Worm (Caenorhabditis elegans): ENCODE results near the gene F52D1.2.
A peak's percentile ranks its signal among the peaks of the same experiment; 100 is the strongest.

The F52D1.2 gene

ce11 chrX:449820-450219, at the start of gene F52D1.2:
Gene F52D1.2 (minus strand): TSS chrX:450212.
- TF ChIP-seq flt-1 (GFP tag; IDR thresholded peaks at IDR 0.05) (no peak), ztf-29 (GFP tag; IDR thresholded peaks at IDR 0.05) (no peak), ref-1 (GFP tag; conservative IDR thresholded peaks at IDR 0.05) (no peak), klf-2 (GFP tag; conservative IDR thresholded peaks at IDR 0.05) (no peak), med-1 (GFP tag; optimal IDR thresholded peaks at IDR 0.05; ENCODE audit: insufficient read depth) (no peak), ztf-23 (GFP tag; IDR thresholded peaks at IDR 0.05) (no peak), T22C8.4 (GFP tag; IDR thresholded peaks at IDR 0.05) (no peak), tab-1 (GFP tag; IDR thresholded peaks at IDR 0.05) (no peak), cog-1 (tag; optimal IDR thresholded peaks at IDR 0.05) (no peak)

ce11 chrX:498640-499039, 48.6 kb upstream of the F52D1.2 start:
- TF ChIP-seq cog-1 (tag; optimal IDR thresholded peaks at IDR 0.05) (no peak), ref-1 (GFP tag; conservative IDR thresholded peaks at IDR 0.05) (no peak), T22C8.4 (GFP tag; IDR thresholded peaks at IDR 0.05) (no peak)

- TF ChIP-seq cog-1 (tag; optimal IDR thresholded peaks at IDR 0.05) (no peak), tab-1 (GFP tag; IDR thresholded peaks at IDR 0.05) (no peak), ztf-23 (GFP tag; IDR thresholded peaks at IDR 0.05) (no peak), med-1 (GFP tag; optimal IDR thresholded peaks at IDR 0.05; ENCODE audit: insufficient read depth) (no peak)
Measured at ce11 chrX:496795-497194, 46.8 kb upstream of the F52D1.2 start.

ce11 chrX:492919-493318, 42.9 kb upstream of the F52D1.2 start, which contains the start of gene B0310.1:
Gene B0310.1 (plus strand): TSS chrX:493228.
- TF ChIP-seq flt-1 (GFP tag; IDR thresholded peaks at IDR 0.05) = no peak
- no peak for TF ChIP-seq ztf-29 (GFP tag; IDR thresholded peaks at IDR 0.05)
- TF ChIP-seq med-1 (GFP tag; optimal IDR thresholded peaks at IDR 0.05; ENCODE audit: insufficient read depth) = no peak
- no peak for TF ChIP-seq cog-1 (tag; optimal IDR thresholded peaks at IDR 0.05)
- TF ChIP-seq tab-1 (GFP tag; IDR thresholded peaks at IDR 0.05) = no peak
- no peak for TF ChIP-seq ztf-23 (GFP tag; IDR thresholded peaks at IDR 0.05)
- no peak for TF ChIP-seq T22C8.4 (GFP tag; IDR thresholded peaks at IDR 0.05)
- TF ChIP-seq klf-2 (GFP tag; conservative IDR thresholded peaks at IDR 0.05) = no peak
- no peak for TF ChIP-seq ref-1 (GFP tag; conservative IDR thresholded peaks at IDR 0.05)

ce11 chrX:489635-490105, 39.7 kb upstream of the F52D1.2 start, which contains the start of gene egl-17:
Gene egl-17 (plus strand): TSS chrX:489685.
- TF ChIP-seq ref-1 (GFP tag; conservative IDR thresholded peaks at IDR 0.05) = peak; percentile 93
- peak; percentile 96 for TF ChIP-seq ztf-23 (GFP tag; IDR thresholded peaks at IDR 0.05)
- peak; percentile 89 for TF ChIP-seq cog-1 (tag; optimal IDR thresholded peaks at IDR 0.05)
- TF ChIP-seq ztf-29 (GFP tag; IDR thresholded peaks at IDR 0.05) = peak; percentile 96
- peak; percentile 91 for TF ChIP-seq T22C8.4 (GFP tag; IDR thresholded peaks at IDR 0.05)
- peak; percentile 96 for TF ChIP-seq klf-2 (GFP tag; conservative IDR thresholded peaks at IDR 0.05)
- TF ChIP-seq tab-1 (GFP tag; IDR thresholded peaks at IDR 0.05) = peak; percentile 94
- peak; percentile 73 for TF ChIP-seq med-1 (GFP tag; optimal IDR thresholded peaks at IDR 0.05; ENCODE audit: insufficient read depth)
- peak; percentile 97 for TF ChIP-seq flt-1 (GFP tag; IDR thresholded peaks at IDR 0.05)

ce11 chrX:487669-488068, 37.7 kb upstream of the F52D1.2 start:
- no peak for TF ChIP-seq ref-1 (GFP tag; conservative IDR thresholded peaks at IDR 0.05)
- TF ChIP-seq klf-2 (GFP tag; conservative IDR thresholded peaks at IDR 0.05) = no peak
- TF ChIP-seq cog-1 (tag; optimal IDR thresholded peaks at IDR 0.05) = no peak
- no peak for TF ChIP-seq ztf-29 (GFP tag; IDR thresholded peaks at IDR 0.05)
- TF ChIP-seq ztf-23 (GFP tag; IDR thresholded peaks at IDR 0.05) = no peak
- no peak for TF ChIP-seq med-1 (GFP tag; optimal IDR thresholded peaks at IDR 0.05; ENCODE audit: insufficient read depth)
- TF ChIP-seq T22C8.4 (GFP tag; IDR thresholded peaks at IDR 0.05) = no peak
- TF ChIP-seq flt-1 (GFP tag; IDR thresholded peaks at IDR 0.05) = no peak
- no peak for TF ChIP-seq tab-1 (GFP tag; IDR thresholded peaks at IDR 0.05)

- TF ChIP-seq ztf-23 (GFP tag; IDR thresholded peaks at IDR 0.05) (no peak), klf-2 (GFP tag; conservative IDR thresholded peaks at IDR 0.05) (no peak), ref-1 (GFP tag; conservative IDR thresholded peaks at IDR 0.05) (no peak), tab-1 (GFP tag; IDR thresholded peaks at IDR 0.05) (no peak), T22C8.4 (GFP tag; IDR thresholded peaks at IDR 0.05) (no peak), ztf-29 (GFP tag; IDR thresholded peaks at IDR 0.05) (no peak), med-1 (GFP tag; optimal IDR thresholded peaks at IDR 0.05; ENCODE audit: insufficient read depth) (no peak), cog-1 (tag; optimal IDR thresholded peaks at IDR 0.05) (no peak), flt-1 (GFP tag; IDR thresholded peaks at IDR 0.05) (no peak)
Measured at ce11 chrX:481150-481549, 31.1 kb upstream of the F52D1.2 start, which contains the start of gene che-2. Gene che-2 (plus strand): TSS chrX:481450.

ce11 chrX:476261-476660, 26.2 kb upstream of the F52D1.2 start, which contains the start of gene F38G1.3:
Gene F38G1.3 (plus strand): TSS chrX:476561.
- no peak for TF ChIP-seq ztf-29 (GFP tag; IDR thresholded peaks at IDR 0.05)
- TF ChIP-seq cog-1 (tag; optimal IDR thresholded peaks at IDR 0.05) = no peak
- no peak for TF ChIP-seq flt-1 (GFP tag; IDR thresholded peaks at IDR 0.05)
- no peak for TF ChIP-seq klf-2 (GFP tag; conservative IDR thresholded peaks at IDR 0.05)
- TF ChIP-seq T22C8.4 (GFP tag; IDR thresholded peaks at IDR 0.05) = no peak
- no peak for TF ChIP-seq ref-1 (GFP tag; conservative IDR thresholded peaks at IDR 0.05)
- TF ChIP-seq ztf-23 (GFP tag; IDR thresholded peaks at IDR 0.05) = no peak
- no peak for TF ChIP-seq med-1 (GFP tag; optimal IDR thresholded peaks at IDR 0.05; ENCODE audit: insufficient read depth)

- no peak for TF ChIP-seq cog-1 (tag; optimal IDR thresholded peaks at IDR 0.05)
- TF ChIP-seq med-1 (GFP tag; optimal IDR thresholded peaks at IDR 0.05; ENCODE audit: insufficient read depth) = no peak
- TF ChIP-seq ztf-23 (GFP tag; IDR thresholded peaks at IDR 0.05) = no peak
- TF ChIP-seq flt-1 (GFP tag; IDR thresholded peaks at IDR 0.05) = no peak
- TF ChIP-seq ref-1 (GFP tag; conservative IDR thresholded peaks at IDR 0.05) = no peak
- TF ChIP-seq T22C8.4 (GFP tag; IDR thresholded peaks at IDR 0.05) = no peak
- TF ChIP-seq klf-2 (GFP tag; conservative IDR thresholded peaks at IDR 0.05) = no peak
- no peak for TF ChIP-seq ztf-29 (GFP tag; IDR thresholded peaks at IDR 0.05)
- no peak for TF ChIP-seq tab-1 (GFP tag; IDR thresholded peaks at IDR 0.05)
Measured at ce11 chrX:467338-467823, 17.4 kb upstream of the F52D1.2 start.

ce11 chrX:465931-466330, 15.9 kb upstream of the F52D1.2 start:
- TF ChIP-seq flt-1 (GFP tag; IDR thresholded peaks at IDR 0.05) (0 out of 2 replicates have a peak, but pooled peaks have one; percentile 43), klf-2 (GFP tag; conservative IDR thresholded peaks at IDR 0.05) (peak; percentile 57; the same call in 1 of the 2 replicates), ztf-23 (GFP tag; IDR thresholded peaks at IDR 0.05) (0 out of 2 replicates have a peak, but pooled peaks have one; percentile 47), ref-1 (GFP tag; conservative IDR thresholded peaks at IDR 0.05) (peak; percentile 49; the same call in 1 of the 2 replicates), T22C8.4 (GFP tag; IDR thresholded peaks at IDR 0.05) (0 out of 2 replicates have a peak, but pooled peaks have one; percentile 9), ztf-29 (GFP tag; IDR thresholded peaks at IDR 0.05) (peak; percentile 22; the same call in 1 of the 2 replicates), tab-1 (GFP tag; IDR thresholded peaks at IDR 0.05) (peak; percentile 54; the same call in 1 of the 2 replicates)
